Fruit fly (Drosophila melanogaster) whole organism, wandering third instar larva: ENCODE data around the gene CG11837.

Experiments
- Abd-B ChIP-seq: fragments of >200 bp; optimal IDR thresholded peaks from 2 replicates; lab custom pipeline; 2017; ENCODE audit warnings: missing biosample characterization, missing genetic modification characterization
- Dfd ChIP-seq: fragments of >200 bp; optimal IDR thresholded peaks from 2 replicates; lab custom pipeline; 2017; ENCODE audit warnings: missing biosample characterization, missing genetic modification characterization
- Dif ChIP-seq: fragments of 200-275, 200-300 bp; sonication (Bioruptor generic); optimal IDR thresholded peaks from 2 replicates; lab custom pipeline; 2018; ENCODE audit warnings: missing biosample characterization, missing genetic modification characterization; ENCODE audit not compliant: partially characterized antibody
- GATAd ChIP-seq: sonication (Bioruptor generic); optimal IDR thresholded peaks from 2 replicates; lab custom pipeline; 2016; ENCODE audit warnings: missing biosample characterization, missing genetic modification characterization
- Hnf4 ChIP-seq: fragments of 200-800 bp; sonication (Bioruptor generic); optimal IDR thresholded peaks from 2 replicates; lab custom pipeline; 2016; ENCODE audit warnings: missing biosample characterization, mild to moderate bottlenecking, missing genetic modification characterization
- Mio ChIP-seq: sonication (Bioruptor generic); optimal IDR thresholded peaks from 2 replicates; lab custom pipeline; 2016; ENCODE audit warnings: missing biosample characterization, missing genetic modification characterization
- N ChIP-seq: fragments of >200 bp; optimal IDR thresholded peaks from 2 replicates; lab custom pipeline; 2018; ENCODE audit warnings: missing biosample characterization, missing external identifiers, missing genetic modification characterization
- br ChIP-seq: fragments of 200-800 bp; sonication (Bioruptor generic); optimal IDR thresholded peaks from 2 replicates; lab custom pipeline; 2016; ENCODE audit warnings: missing biosample characterization, missing genetic modification characterization
- dmrt93B ChIP-seq: fragments of 200-800 bp; sonication (Bioruptor generic); optimal IDR thresholded peaks from 2 replicates; lab custom pipeline; 2018; ENCODE audit warnings: missing biosample characterization, mild to moderate bottlenecking, missing genetic modification characterization
- fru ChIP-seq: fragments of 200-800 bp; sonication (Bioruptor generic); optimal IDR thresholded peaks from 3 replicates; lab custom pipeline; 2016; ENCODE audit warnings: missing biosample characterization, mild to moderate bottlenecking, missing genetic modification characterization
- lola ChIP-seq: fragments of >200 bp; optimal IDR thresholded peaks from 2 replicates; lab custom pipeline; 2017; ENCODE audit warnings: missing biosample characterization, missing genetic modification characterization
- usp ChIP-seq: fragments of >200 bp; optimal IDR thresholded peaks from 2 replicates; lab custom pipeline; 2017; ENCODE audit warnings: missing biosample characterization, missing genetic modification characterization
- woc ChIP-seq: sonication (Bioruptor generic); optimal IDR thresholded peaks from 2 replicates; lab custom pipeline; 2016; ENCODE audit warnings: missing biosample characterization, mild to moderate bottlenecking, missing genetic modification characterization

dm6 chr3R:29087302-29087782 lies 38.0 kb downstream of the CG11837 start:
- TF ChIP-seq br (GFP tag; lab: Kevin White, UChicago) (no peak), Abd-B (GFP tag; lab: Kevin White, UChicago) (no peak), dmrt93B (GFP tag; lab: Kevin White, UChicago) (no peak), lola (GFP tag; lab: Kevin White, UChicago) (no peak), N (GFP tag; lab: Kevin White, UChicago) (no peak), Dif (GFP tag; lab: Kevin White, UChicago) (no peak), Mio (GFP tag; lab: Kevin White, UChicago) (no peak), usp (GFP tag; lab: Kevin White, UChicago) (no peak), woc (GFP tag; lab: Kevin White, UChicago) (no peak), Hnf4 (GFP tag; lab: Kevin White, UChicago) (no peak), GATAd (GFP tag; lab: Kevin White, UChicago) (no peak), fru (GFP tag; lab: Kevin White, UChicago) (no peak), Dfd (no peak)
